Worm (Caenorhabditis elegans): ENCODE measurements around the gene vab-19.

Gene vab-19

ce11 chrII:2468885-2469284 is 25.8 kb downstream of the vab-19 start:
- TF ChIP-seq B0310.2 (tag; optimal IDR thresholded peaks at IDR 0.05) (no peak), hnd-1 (tag; optimal IDR thresholded peaks at IDR 0.05) (no peak), hmbx-1 (tag; optimal IDR thresholded peaks at IDR 0.05) (no peak), ceh-13 (GFP tag; optimal IDR thresholded peaks at IDR 0.05) (no peak), ets-7 (tag; optimal IDR thresholded peaks at IDR 0.05) (no peak), hmg-4 (GFP tag; optimal IDR thresholded peaks at IDR 0.05) (no peak), scrt-1 (GFP tag; IDR thresholded peaks at IDR 0.05) (no peak), F13C5.2 (tag; optimal IDR thresholded peaks at IDR 0.05) (no peak), pes-1 (GFP tag; IDR thresholded peaks at IDR 0.05) (no peak), tbx-11 (GFP tag; IDR thresholded peaks at IDR 0.05) (no peak), sea-1 (GFP tag; conservative IDR thresholded peaks at IDR 0.05) (no peak), tra-4 (tag; optimal IDR thresholded peaks at IDR 0.05) (no peak), tbx-37 (GFP tag; conservative IDR thresholded peaks at IDR 0.05) (no peak)

DNA sequence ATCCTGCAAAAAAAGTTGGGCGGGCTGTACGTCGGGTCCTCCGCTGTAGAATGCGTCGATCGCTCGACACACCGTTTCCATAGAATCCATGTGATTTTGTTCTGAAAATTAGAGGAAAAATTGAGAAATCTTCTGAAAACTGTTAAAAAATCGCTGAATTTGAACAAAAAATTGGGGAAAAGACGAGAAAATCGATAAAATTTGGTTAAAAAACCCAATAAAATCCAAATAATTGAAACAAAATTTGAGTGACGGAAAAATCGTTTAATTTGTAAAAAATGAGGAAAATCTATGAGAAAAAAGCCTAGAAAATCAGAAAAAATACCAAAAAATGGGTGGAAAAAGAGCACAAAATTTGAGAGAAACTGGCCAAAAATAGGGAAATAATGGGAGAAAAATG is 30.2 kb downstream of the vab-19 start, which contains the start of gene tsr-1:
Gene tsr-1 (minus strand): TSS at position 101 of the 400 bp plus-strand sequence.
- no peak for TF ChIP-seq F13C5.2 (tag; optimal IDR thresholded peaks at IDR 0.05)

ce11 chrII:2478543-2478942 is 35.5 kb downstream of the vab-19 start, which contains the start of gene mnat-1:
TSS of gene mnat-1 (minus strand) at chrII:2478643.
- TF ChIP-seq pes-1 (GFP tag; IDR thresholded peaks at IDR 0.05) (no peak), tra-4 (tag; optimal IDR thresholded peaks at IDR 0.05) (no peak), scrt-1 (GFP tag; IDR thresholded peaks at IDR 0.05) (no peak), tbx-37 (GFP tag; conservative IDR thresholded peaks at IDR 0.05) (no peak)

ce11 chrII:2479047-2479446 is 36.0 kb downstream of the vab-19 start, which contains the start of gene F53G2.12:
TSS of gene F53G2.12 (minus strand) at chrII:2479090.
- no peak for TF ChIP-seq ceh-36 (tag; optimal IDR thresholded peaks at IDR 0.05)
- TF ChIP-seq sea-1 (GFP tag; conservative IDR thresholded peaks at IDR 0.05) = no peak
- TF ChIP-seq B0310.2 (tag; optimal IDR thresholded peaks at IDR 0.05) = no peak
- no peak for TF ChIP-seq F13C5.2 (tag; optimal IDR thresholded peaks at IDR 0.05)
- TF ChIP-seq hmbx-1 (tag; optimal IDR thresholded peaks at IDR 0.05) = no peak
- TF ChIP-seq ama-1 (optimal IDR thresholded peaks at IDR 0.05) = no peak
- TF ChIP-seq pes-1 (GFP tag; IDR thresholded peaks at IDR 0.05) = no peak
- TF ChIP-seq ets-7 (tag; optimal IDR thresholded peaks at IDR 0.05) = no peak
- TF ChIP-seq tra-4 (tag; optimal IDR thresholded peaks at IDR 0.05) = no peak
- TF ChIP-seq scrt-1 (GFP tag; IDR thresholded peaks at IDR 0.05) = no peak
- TF ChIP-seq hnd-1 (tag; optimal IDR thresholded peaks at IDR 0.05) = no peak
- no peak for TF ChIP-seq tbx-37 (GFP tag; conservative IDR thresholded peaks at IDR 0.05)

DNA sequence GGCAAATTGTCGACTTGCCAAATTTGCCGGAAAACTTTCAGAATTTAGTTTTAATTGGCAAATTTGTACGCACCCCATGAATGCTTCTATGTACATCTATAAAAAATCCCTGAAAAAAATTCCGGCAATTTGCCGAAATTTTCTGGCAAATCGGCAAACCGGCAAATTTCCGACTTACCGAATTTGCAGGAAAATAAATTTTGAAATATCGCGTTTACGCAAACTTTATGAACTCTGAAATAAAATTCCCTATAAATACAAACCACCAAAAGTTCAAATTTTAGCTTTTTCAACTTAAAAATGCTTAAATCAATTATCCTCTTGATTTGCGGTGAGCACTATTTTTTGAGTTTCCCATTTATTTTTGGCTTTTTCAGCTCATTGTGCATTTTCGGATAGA is 37.0 kb downstream of the vab-19 start, which contains the start of gene F53G2.3:
Gene F53G2.3 (plus strand): TSS at position 301 of the 400 bp plus-strand sequence.
- no peak for TF ChIP-seq hmbx-1 (tag; optimal IDR thresholded peaks at IDR 0.05)
- no peak for TF ChIP-seq hmg-4 (GFP tag; optimal IDR thresholded peaks at IDR 0.05)
- no peak for TF ChIP-seq ceh-13 (GFP tag; optimal IDR thresholded peaks at IDR 0.05)
- TF ChIP-seq ets-7 (tag; optimal IDR thresholded peaks at IDR 0.05) = no peak
- TF ChIP-seq ceh-36 (tag; optimal IDR thresholded peaks at IDR 0.05) = no peak
- TF ChIP-seq tra-4 (tag; optimal IDR thresholded peaks at IDR 0.05) = no peak
- no peak for TF ChIP-seq hnd-1 (tag; optimal IDR thresholded peaks at IDR 0.05)
- TF ChIP-seq sea-1 (GFP tag; conservative IDR thresholded peaks at IDR 0.05) = no peak
- no peak for TF ChIP-seq ama-1 (optimal IDR thresholded peaks at IDR 0.05)
- TF ChIP-seq scrt-1 (GFP tag; IDR thresholded peaks at IDR 0.05) = no peak
- TF ChIP-seq aly-1 (tag; optimal IDR thresholded peaks at IDR 0.05) = no peak
- TF ChIP-seq tbx-11 (GFP tag; IDR thresholded peaks at IDR 0.05) = no peak
- TF ChIP-seq flt-1 (GFP tag; IDR thresholded peaks at IDR 0.05) = no peak
- no peak for TF ChIP-seq tbx-37 (GFP tag; conservative IDR thresholded peaks at IDR 0.05)
- no peak for TF ChIP-seq pes-1 (GFP tag; IDR thresholded peaks at IDR 0.05)
- no peak for TF ChIP-seq F13C5.2 (tag; optimal IDR thresholded peaks at IDR 0.05)
- TF ChIP-seq B0310.2 (tag; optimal IDR thresholded peaks at IDR 0.05) = no peak

ce11 chrII:2481621-2482020 is 38.5 kb downstream of the vab-19 start, which contains the start of gene F53G2.2:
TSS of gene F53G2.2 (plus strand) at chrII:2481921.
- TF ChIP-seq B0310.2 (tag; optimal IDR thresholded peaks at IDR 0.05) (no peak), ceh-36 (tag; optimal IDR thresholded peaks at IDR 0.05) (no peak), aly-1 (tag; optimal IDR thresholded peaks at IDR 0.05) (no peak)

ce11 chrII:2483507-2483906 is 40.4 kb downstream of the vab-19 start, which contains the start of gene F53G2.13:
TSS of gene F53G2.13 (plus strand) at chrII:2483807.
- TF ChIP-seq hnd-1 (tag; optimal IDR thresholded peaks at IDR 0.05) (no peak), hmg-4 (GFP tag; optimal IDR thresholded peaks at IDR 0.05) (no peak), flt-1 (GFP tag; IDR thresholded peaks at IDR 0.05) (no peak), scrt-1 (GFP tag; IDR thresholded peaks at IDR 0.05) (no peak), tra-4 (tag; optimal IDR thresholded peaks at IDR 0.05) (no peak), pes-1 (GFP tag; IDR thresholded peaks at IDR 0.05) (no peak), hmbx-1 (tag; optimal IDR thresholded peaks at IDR 0.05) (no peak), F13C5.2 (tag; optimal IDR thresholded peaks at IDR 0.05) (no peak), ets-7 (tag; optimal IDR thresholded peaks at IDR 0.05) (no peak), tbx-11 (GFP tag; IDR thresholded peaks at IDR 0.05) (no peak), ama-1 (optimal IDR thresholded peaks at IDR 0.05) (no peak), aly-1 (tag; optimal IDR thresholded peaks at IDR 0.05) (no peak), B0310.2 (tag; optimal IDR thresholded peaks at IDR 0.05) (no peak), ceh-13 (GFP tag; optimal IDR thresholded peaks at IDR 0.05) (no peak), ceh-36 (tag; optimal IDR thresholded peaks at IDR 0.05) (no peak), sea-1 (GFP tag; conservative IDR thresholded peaks at IDR 0.05) (no peak), tbx-37 (GFP tag; conservative IDR thresholded peaks at IDR 0.05) (no peak)

DNA sequence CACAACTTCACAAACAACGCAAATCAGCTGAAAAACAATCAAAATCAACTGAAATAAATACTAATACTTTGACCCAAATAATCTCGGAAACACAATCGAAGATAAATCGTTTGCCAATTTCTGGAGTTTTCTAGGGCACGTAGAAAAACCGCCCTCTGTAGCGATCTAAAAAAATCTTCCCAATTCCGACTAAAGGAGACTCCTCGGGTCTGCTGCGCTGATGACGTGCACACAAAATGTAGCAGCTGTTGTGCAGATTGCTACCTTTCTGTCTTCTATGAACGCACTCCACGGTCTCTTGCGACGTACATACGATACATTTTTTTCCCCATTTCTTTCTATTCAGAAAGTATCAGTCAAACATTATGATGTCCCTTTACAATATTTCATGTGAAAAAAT is 45.3 kb downstream of the vab-19 start, which contains the start of gene F53G2.1:
Gene F53G2.1 (plus strand): TSS at position 301 of the 400 bp plus-strand sequence.
- TF ChIP-seq ama-1 (optimal IDR thresholded peaks at IDR 0.05) (no peak), hnd-1 (tag; optimal IDR thresholded peaks at IDR 0.05) (no peak), tra-4 (tag; optimal IDR thresholded peaks at IDR 0.05) (no peak), pes-1 (GFP tag; IDR thresholded peaks at IDR 0.05) (no peak), sea-1 (GFP tag; conservative IDR thresholded peaks at IDR 0.05) (no peak), tbx-11 (GFP tag; IDR thresholded peaks at IDR 0.05) (no peak), tbx-37 (GFP tag; conservative IDR thresholded peaks at IDR 0.05) (no peak)
